Fruit fly (Drosophila melanogaster) whole organism, pupa: ENCODE data around the gene CG43894.
A peak's percentile ranks its signal among the peaks of the same experiment; 100 is the strongest.

Source experiments
- CG10348 ChIP-seq: fragments of 200-800 bp; sonication (Bioruptor generic); IDR thresholded peaks from 2 replicates; pipeline ENCODE4 v1.3.6; 2022; ENCODE audit warnings: missing biosample characterization, missing genetic modification characterization
- CG12605 ChIP-seq: fragments of 200-800 bp; sonication (Bioruptor generic); IDR thresholded peaks from 2 replicates; pipeline ENCODE4 v1.3.6; 2022; ENCODE audit warnings: missing biosample characterization, missing genetic modification characterization
- CG13204 ChIP-seq: fragments of 200-800 bp; sonication (Bioruptor generic); optimal IDR thresholded peaks from 2 replicates; lab custom pipeline; 2018; ENCODE audit warnings: missing biosample characterization, mild to moderate bottlenecking, missing genetic modification characterization, moderate library complexity
- CG14655 ChIP-seq: fragments of 200-800 bp; sonication (Bioruptor generic); optimal IDR thresholded peaks from 3 replicates; lab custom pipeline; 2017; ENCODE audit warnings: mild to moderate bottlenecking, missing biosample characterization, missing genetic modification reagents, missing genetic modification characterization
- CG15710 ChIP-seq: fragments of 200-800 bp; sonication (Bioruptor generic); optimal IDR thresholded peaks from 2 replicates; lab custom pipeline; 2018; ENCODE audit warnings: missing biosample characterization, mild to moderate bottlenecking, missing genetic modification characterization, moderate library complexity
- CG17806 ChIP-seq: fragments of 200-800 bp; sonication (Bioruptor generic); optimal IDR thresholded peaks from 2 replicates; lab custom pipeline; 2018; ENCODE audit warnings: missing biosample characterization, mild to moderate bottlenecking, missing genetic modification characterization, moderate library complexity
- CG32121 ChIP-seq: fragments of 200-800 bp; sonication (Bioruptor generic); IDR thresholded peaks from 2 replicates; pipeline ENCODE4 v1.3.6; 2022; ENCODE audit warnings: missing biosample characterization, missing genetic modification characterization
- CG34367 ChIP-seq: fragments of 200-800 bp; sonication (Bioruptor generic); optimal IDR thresholded peaks from 2 replicates; lab custom pipeline; 2018; ENCODE audit warnings: missing biosample characterization, mild to moderate bottlenecking, missing genetic modification characterization
- CG4496 ChIP-seq: fragments of 200-800 bp; sonication (Bioruptor generic); IDR thresholded peaks from 3 replicates; pipeline ENCODE4 v1.3.6; 2022; ENCODE audit warnings: missing biosample characterization, missing genetic modification characterization
- CG8159 ChIP-seq: fragments of 200-800 bp; sonication (Bioruptor generic); optimal IDR thresholded peaks from 3 replicates; lab custom pipeline; 2018; ENCODE audit warnings: missing biosample characterization, mild to moderate bottlenecking, missing genetic modification characterization, moderate library complexity
- CG8301 ChIP-seq: fragments of 200-800 bp; sonication (Bioruptor generic); optimal IDR thresholded peaks from 2 replicates; lab custom pipeline; 2018; ENCODE audit warnings: missing biosample characterization, mild to moderate bottlenecking, missing genetic modification characterization
- CG9948 ChIP-seq: fragments of 200-800 bp; sonication (Bioruptor generic); optimal IDR thresholded peaks from 2 replicates; lab custom pipeline; 2018; ENCODE audit warnings: missing biosample characterization, mild to moderate bottlenecking, missing genetic modification characterization, moderate library complexity
- D1 ChIP-seq: fragments of 200-800 bp; sonication (Bioruptor generic); optimal IDR thresholded peaks from 2 replicates; lab custom pipeline; 2018; ENCODE audit warnings: missing biosample characterization, mild to moderate bottlenecking, missing genetic modification characterization, moderate library complexity
- EcR ChIP-seq: fragments of 200-800 bp; sonication (Bioruptor generic); optimal IDR thresholded peaks from 3 replicates; lab custom pipeline; 2019; ENCODE audit warnings: missing biosample characterization, missing genetic modification characterization, mild to moderate bottlenecking, moderate library complexity, missing genetic modification reagents
- Ets98B ChIP-seq: fragments of 200-800 bp; sonication (Bioruptor generic); IDR thresholded peaks from 2 replicates; pipeline ENCODE4 v1.3.6; 2022; ENCODE audit warnings: missing biosample characterization, missing genetic modification characterization
- Pif1A ChIP-seq: fragments of 200-800 bp; sonication (Bioruptor generic); optimal IDR thresholded peaks from 3 replicates; lab custom pipeline; 2016; ENCODE audit warnings: missing biosample characterization, missing genetic modification characterization
- Pif1B ChIP-seq: fragments of 200-800 bp; sonication (Bioruptor generic); optimal IDR thresholded peaks from 3 replicates; lab custom pipeline; 2016; ENCODE audit warnings: missing biosample characterization, missing genetic modification characterization
- Snoo ChIP-seq: fragments of 200-800 bp; sonication (Bioruptor generic); optimal IDR thresholded peaks from 3 replicates; lab custom pipeline; 2017; ENCODE audit warnings: missing biosample characterization, mild to moderate bottlenecking, missing genetic modification characterization, inconsistent platforms
- fd96Ca ChIP-seq: fragments of 200-800 bp; sonication (Bioruptor generic); IDR thresholded peaks from 3 replicates; pipeline ENCODE4 v1.3.6; 2022; ENCODE audit warnings: missing biosample characterization, missing genetic modification characterization
- gl ChIP-seq: fragments of 200-800 bp; sonication (Bioruptor generic); optimal IDR thresholded peaks from 2 replicates; lab custom pipeline; 2018; ENCODE audit warnings: missing biosample characterization, mild to moderate bottlenecking, missing genetic modification characterization
- rn ChIP-seq: fragments of 200-800 bp; sonication (Bioruptor generic); IDR thresholded peaks from 2 replicates; pipeline ENCODE4 v1.3.6; 2022; ENCODE audit warnings: missing biosample characterization, missing genetic modification characterization

The CG43894 gene

dm6 chr3L:12874211-12874610, 15.4 kb upstream of the CG43894 start:
- no peak for TF ChIP-seq CG32121 (GFP tag; lab: Robert Waterston, UW)
- TF ChIP-seq rn, result no peak
- no peak for TF ChIP-seq CG14655 (GFP tag; lab: Kevin White, UChicago)
- TF ChIP-seq gl (tag; lab: Kevin White, UChicago), result no peak
- TF ChIP-seq D1, result no peak
- TF ChIP-seq CG8301, result no peak
- TF ChIP-seq fd96Ca (GFP tag; lab: Robert Waterston, UW), result no peak
- TF ChIP-seq Ets98B, result no peak
- TF ChIP-seq CG17806 (tag; lab: Kevin White, UChicago), result no peak
- no peak for TF ChIP-seq CG8159 (tag; lab: Kevin White, UChicago)
- TF ChIP-seq Snoo (tag; lab: Kevin White, UChicago), result no peak
- TF ChIP-seq CG9948, result no peak
- no peak for TF ChIP-seq EcR (GFP tag; lab: Kevin White, UChicago)
- TF ChIP-seq CG15710 (tag; lab: Kevin White, UChicago), result no peak
- TF ChIP-seq Pif1A (GFP tag; lab: Kevin White, UChicago), result no peak

- TF ChIP-seq CG8159 (tag; lab: Kevin White, UChicago), result no peak
- TF ChIP-seq CG9948, result no peak
- no peak for TF ChIP-seq gl (tag; lab: Kevin White, UChicago)
- TF ChIP-seq rn, result no peak
- TF ChIP-seq Pif1B, result no peak
- no peak for TF ChIP-seq CG13204
- no peak for TF ChIP-seq CG34367
- TF ChIP-seq CG12605, result no peak
- TF ChIP-seq Snoo (tag; lab: Kevin White, UChicago), result no peak
- no peak for TF ChIP-seq CG8301
- no peak for TF ChIP-seq CG32121 (GFP tag; lab: Robert Waterston, UW)
- TF ChIP-seq CG15710 (tag; lab: Kevin White, UChicago), result no peak
- no peak for TF ChIP-seq Pif1A (GFP tag; lab: Kevin White, UChicago)
- TF ChIP-seq CG4496 (GFP tag; lab: Robert Waterston, UW), result no peak
- no peak for TF ChIP-seq fd96Ca (GFP tag; lab: Robert Waterston, UW)
- no peak for TF ChIP-seq EcR (GFP tag; lab: Kevin White, UChicago)
- TF ChIP-seq CG14655 (GFP tag; lab: Kevin White, UChicago), result no peak
- no peak for TF ChIP-seq D1
Observed at dm6 chr3L:12884680-12885079, 4.9 kb upstream of the CG43894 start, which contains the start of gene CG14120. Gene CG14120, plus strand, starts transcription at chr3L:12885039.

- TF ChIP-seq CG17806 (tag; lab: Kevin White, UChicago) (no peak), CG32121 (GFP tag; lab: Robert Waterston, UW) (no peak), EcR (GFP tag; lab: Kevin White, UChicago) (no peak), CG8159 (tag; lab: Kevin White, UChicago) (no peak), Ets98B (no peak), CG10348 (GFP tag; lab: Robert Waterston, UW) (no peak), fd96Ca (GFP tag; lab: Robert Waterston, UW) (no peak), rn (no peak), CG14655 (GFP tag; lab: Kevin White, UChicago) (no peak)
- TF ChIP-seq, all 21 proteins: peak for 0
Observed at dm6 chr3L:12892485-12893173, 3.1 kb downstream of the CG43894 start, which contains the start of gene CG14118. Gene CG14118, plus strand, starts transcription at chr3L:12892658.

- TF ChIP-seq EcR (GFP tag; lab: Kevin White, UChicago), result peak; percentile 66
- no peak for TF ChIP-seq Snoo (tag; lab: Kevin White, UChicago)
- TF ChIP-seq, all 21 proteins: peak for 1
Observed at dm6 chr3L:12902579-12903228, 13.1 kb downstream of the CG43894 start, which contains the start of gene CG12520. Gene CG12520, minus strand, starts transcription at chr3L:12902737.

- TF ChIP-seq CG12605, result no peak
- TF ChIP-seq CG9948, result no peak
- TF ChIP-seq CG8159 (tag; lab: Kevin White, UChicago), result no peak
- TF ChIP-seq CG32121 (GFP tag; lab: Robert Waterston, UW), result no peak
- TF ChIP-seq Pif1A (GFP tag; lab: Kevin White, UChicago), result no peak
- TF ChIP-seq gl (tag; lab: Kevin White, UChicago), result no peak
- TF ChIP-seq CG34367, result no peak
- no peak for TF ChIP-seq CG4496 (GFP tag; lab: Robert Waterston, UW)
- TF ChIP-seq CG14655 (GFP tag; lab: Kevin White, UChicago), result no peak
- no peak for TF ChIP-seq Snoo (tag; lab: Kevin White, UChicago)
- no peak for TF ChIP-seq rn
Observed at dm6 chr3L:12903611-12904010, 14.0 kb downstream of the CG43894 start, which contains the start of gene CG32117. Gene CG32117, minus strand, starts transcription at chr3L:12903711.

- TF ChIP-seq CG8159 (tag; lab: Kevin White, UChicago) (peak; percentile 94), Pif1A (GFP tag; lab: Kevin White, UChicago) (peak; percentile 93), rn (peak; percentile 91), CG34367 (peak; percentile 91), D1 (peak; percentile 63), CG17806 (tag; lab: Kevin White, UChicago) (peak; percentile 94), CG4496 (GFP tag; lab: Robert Waterston, UW) (peak; percentile 98), CG15710 (tag; lab: Kevin White, UChicago) (peak; percentile 94), EcR (GFP tag; lab: Kevin White, UChicago) (peak; percentile 74), CG32121 (GFP tag; lab: Robert Waterston, UW) (peak; percentile 97), gl (tag; lab: Kevin White, UChicago) (peak; percentile 75), fd96Ca (GFP tag; lab: Robert Waterston, UW) (peak; percentile 69; the same call in 2 of the 3 replicates), Ets98B (peak; percentile 97), Snoo (tag; lab: Kevin White, UChicago) (peak; percentile 96), CG14655 (GFP tag; lab: Kevin White, UChicago) (peak; percentile 93), CG13204 (no peak), CG9948 (peak; percentile 91), CG12605 (peak; percentile 95), CG8301 (peak; percentile 95), CG10348 (GFP tag; lab: Robert Waterston, UW) (peak; percentile 81), Pif1B (peak; percentile 92)
Observed at dm6 chr3L:12913609-12914266, 24.2 kb downstream of the CG43894 start, which contains the start of gene CG32115. Gene CG32115, minus strand, starts transcription at chr3L:12913646.
